Worm (Caenorhabditis elegans) whole organism, L4 larva: Measurements from ENCODE around the gene F01D5.1.

Experiments
- D1046.2 ChIP-seq: fragments of 200-800 bp; sonication (Bioruptor generic); IDR thresholded peaks from 2 replicates; pipeline ENCODE4 v1.3.6; 2022; ENCODE audit warnings: missing genetic modification characterization, missing compliant biosample characterization
- F26F4.8 ChIP-seq: fragments of 200-800 bp; sonication (Bioruptor generic); conservative IDR thresholded peaks from 2 replicates; pipeline ENCODE4 v1.3.6; 2022; ENCODE audit warnings: missing genetic modification characterization, missing compliant biosample characterization
- F37D6.2 ChIP-seq: sonication (generic microtip); optimal IDR thresholded peaks from 2 replicates; lab custom pipeline; 2016; ENCODE audit warnings: mild to moderate bottlenecking, missing genetic modification characterization, missing compliant biosample characterization
- F44E2.7 ChIP-seq: fragments of 200-800 bp; sonication (Bioruptor generic); IDR thresholded peaks from 2 replicates; pipeline ENCODE4 v2.1.2; 2022; ENCODE audit warnings: missing genetic modification characterization, missing compliant biosample characterization
- R02D3.7 ChIP-seq: fragments of 150-350 bp; sonication (generic microtip); optimal IDR thresholded peaks from 3 replicates; lab custom pipeline; 2014; ENCODE audit warnings: missing biosample characterization, missing genetic modification characterization
- T20F7.1 ChIP-seq: fragments of 200-800 bp; sonication (Bioruptor generic); optimal IDR thresholded peaks from 2 replicates; lab custom pipeline; 2018; ENCODE audit warnings: mild to moderate bottlenecking, missing genetic modification characterization, missing compliant biosample characterization
- Y5F2A.4 ChIP-seq: fragments of 200-800 bp; sonication (Bioruptor generic); optimal IDR thresholded peaks from 2 replicates; lab custom pipeline; 2018; ENCODE audit warnings: mild to moderate bottlenecking, missing genetic modification characterization, missing compliant biosample characterization
- ZK337.2 ChIP-seq: fragments of 200-800 bp; sonication (Bioruptor generic); IDR thresholded peaks from 2 replicates; pipeline ENCODE4 v1.3.6; 2022; ENCODE audit warnings: missing genetic modification reagents, missing genetic modification characterization, missing compliant biosample characterization
- aha-1 ChIP-seq: fragments of 150-350 bp; peaks from one replicate; lab custom pipeline; 2014; ENCODE audit warnings: missing biosample characterization, missing genetic modification characterization
- aly-2 ChIP-seq: sonication (generic microtip); optimal IDR thresholded peaks from 2 replicates; lab custom pipeline; 2018; ENCODE audit warnings: missing biosample characterization, missing genetic modification characterization
- ama-1 ChIP-seq: fragments of 150-350 bp; optimal IDR thresholded peaks from 2 replicates; lab custom pipeline; 2014; ENCODE audit warnings: inconsistent platforms, mixed read lengths
- attf-4 ChIP-seq: sonication (generic microtip); optimal IDR thresholded peaks from 3 replicates; lab custom pipeline; 2017; ENCODE audit warnings: missing biosample characterization, missing genetic modification characterization
- ceh-28 ChIP-seq: fragments of 150-350 bp; optimal IDR thresholded peaks from 2 replicates; lab custom pipeline; 2014; ENCODE audit warnings: missing biosample characterization, missing genetic modification reagents, missing genetic modification characterization
- ceh-44 ChIP-seq: fragments of 200-800 bp; sonication (Bioruptor generic); IDR thresholded peaks from 2 replicates; pipeline ENCODE4 v1.3.6; 2022; ENCODE audit warnings: missing genetic modification reagents, missing genetic modification characterization, missing compliant biosample characterization
- ceh-82 ChIP-seq: sonication (generic microtip); optimal IDR thresholded peaks from 2 replicates; lab custom pipeline; 2017; ENCODE audit warnings: missing biosample characterization, missing genetic modification characterization
- daf-12 ChIP-seq: fragments of 150-350 bp; optimal IDR thresholded peaks from 2 replicates; lab custom pipeline; 2014; ENCODE audit warnings: missing biosample characterization, missing genetic modification reagents, missing genetic modification characterization
- dmd-6 ChIP-seq: fragments of 200-800 bp; sonication (Bioruptor generic); IDR thresholded peaks from 2 replicates; pipeline ENCODE4 v1.3.6; 2022; ENCODE audit warnings: missing genetic modification reagents, missing genetic modification characterization, missing compliant biosample characterization
- dve-1 ChIP-seq: sonication (generic microtip); optimal IDR thresholded peaks from 2 replicates; lab custom pipeline; 2017; ENCODE audit warnings: antibody characterized with exemption, mild to moderate bottlenecking, missing genetic modification characterization, missing compliant biosample characterization; ENCODE audit not compliant: insufficient read depth
- egl-27 ChIP-seq: sonication (generic microtip); optimal IDR thresholded peaks from 3 replicates; lab custom pipeline; 2017; ENCODE audit warnings: missing biosample characterization, missing genetic modification reagents, missing genetic modification characterization
- fkh-10 ChIP-seq: fragments of 150-350 bp; optimal IDR thresholded peaks from 2 replicates; lab custom pipeline; 2014; ENCODE audit warnings: missing biosample characterization, missing genetic modification reagents, missing genetic modification characterization
- fos-1 ChIP-seq: fragments of 150-350 bp; optimal IDR thresholded peaks from 2 replicates; lab custom pipeline; 2014; ENCODE audit warnings: missing biosample characterization, missing genetic modification characterization
- gei-8 ChIP-seq: fragments of 200-800 bp; sonication (Bioruptor generic); optimal IDR thresholded peaks from 2 replicates; lab custom pipeline; 2018; ENCODE audit warnings: mild to moderate bottlenecking, missing genetic modification characterization, missing compliant biosample characterization
- hif-1 ChIP-seq, 2 experiments: sonication (generic microtip); optimal IDR thresholded peaks; 2 replicates each; lab custom pipeline; 2016 to 2017; ENCODE audit warnings: missing compliant biosample characterization in 2 of 2, missing genetic modification characterization in 2 of 2, missing genetic modification reagents in 2 of 2, missing genotype in 2 of 2, mild to moderate bottlenecking in 1 of 2
- hlh-11 ChIP-seq: fragments of 200-800 bp; sonication (Bioruptor generic); optimal IDR thresholded peaks from 2 replicates; lab custom pipeline; 2018; ENCODE audit warnings: mild to moderate bottlenecking, missing genetic modification characterization, missing compliant biosample characterization
- lin-1 ChIP-seq: fragments of 200-800 bp; sonication (Bioruptor generic); IDR thresholded peaks from 2 replicates; pipeline ENCODE4 v1.3.6; 2022; ENCODE audit warnings: missing genetic modification reagents, missing genetic modification characterization, missing compliant biosample characterization
- lin-29 ChIP-seq: fragments of 200-800 bp; sonication (Bioruptor generic); IDR thresholded peaks from 2 replicates; pipeline ENCODE4 v1.3.6; 2022; ENCODE audit warnings: missing genetic modification reagents, missing genetic modification characterization, missing compliant biosample characterization
- lin-38 ChIP-seq: fragments of 200-800 bp; sonication (Bioruptor generic); IDR thresholded peaks from 2 replicates; pipeline ENCODE4 v1.3.6; 2022; ENCODE audit warnings: missing genetic modification reagents, missing genetic modification characterization, missing compliant biosample characterization
- lin-39 ChIP-seq: fragments of 150-350 bp; optimal IDR thresholded peaks from 2 replicates; lab custom pipeline; 2014; ENCODE audit warnings: missing biosample characterization, missing genetic modification reagents, missing genetic modification characterization
- lir-3 ChIP-seq: sonication (generic microtip); optimal IDR thresholded peaks from 2 replicates; lab custom pipeline; 2016; ENCODE audit warnings: mild to moderate bottlenecking, missing genetic modification characterization, missing compliant biosample characterization
- lsy-2 ChIP-seq, 2 experiments: fragments of 150-350 bp in 1 of 2; sonication (generic microtip) in 1 of 2; optimal IDR thresholded peaks; 2 replicates each; lab custom pipeline; 2014 to 2017; ENCODE audit warnings: missing biosample characterization in 2 of 2, missing genetic modification characterization in 2 of 2
- madf-5 ChIP-seq, 2 experiments: fragments of 200-800 bp; sonication (Bioruptor generic); IDR thresholded peaks; 2 replicates each; pipeline ENCODE4 v1.3.6; 2022; ENCODE audit warnings: missing compliant biosample characterization in 2 of 2, missing genetic modification characterization in 2 of 2
- mdt-29 ChIP-seq: fragments of 200-800 bp; sonication (Bioruptor generic); IDR thresholded peaks from 2 replicates; pipeline ENCODE4 v1.3.6; 2022; ENCODE audit warnings: missing genetic modification reagents, missing genetic modification characterization, missing compliant biosample characterization
- nhr-10 ChIP-seq: fragments of 150-350 bp; optimal IDR thresholded peaks from 2 replicates; lab custom pipeline; 2014; ENCODE audit warnings: missing biosample characterization, missing genetic modification characterization
- nhr-102 ChIP-seq: sonication (generic microtip); optimal IDR thresholded peaks from 2 replicates; lab custom pipeline; 2016; ENCODE audit warnings: mild to moderate bottlenecking, missing genetic modification characterization, moderate library complexity, missing compliant biosample characterization
- nhr-11 ChIP-seq: fragments of 150-350 bp; optimal IDR thresholded peaks from 2 replicates; lab custom pipeline; 2014; ENCODE audit warnings: missing biosample characterization, missing genetic modification characterization
- nhr-25 ChIP-seq: sonication (generic microtip); optimal IDR thresholded peaks from 2 replicates; lab custom pipeline; 2017; ENCODE audit warnings: missing genetic modification characterization, mild to moderate bottlenecking, missing compliant biosample characterization, antibody characterized with exemption, moderate library complexity, borderline replicate concordance; ENCODE audit not compliant: insufficient read depth
- nhr-28 ChIP-seq: fragments of 150-350 bp; optimal IDR thresholded peaks from 2 replicates; lab custom pipeline; 2014; ENCODE audit warnings: missing biosample characterization, missing genetic modification characterization
- nhr-42 ChIP-seq: fragments of 200-800 bp; sonication (Bioruptor generic); IDR thresholded peaks from 2 replicates; pipeline ENCODE4 v1.3.6; 2022; ENCODE audit warnings: missing genetic modification characterization, missing compliant biosample characterization
- nhr-6 ChIP-seq: fragments of 150-350 bp; optimal IDR thresholded peaks from 2 replicates; lab custom pipeline; 2014; ENCODE audit warnings: missing biosample characterization, missing genetic modification characterization
- nhr-77 ChIP-seq: fragments of 150-350 bp; optimal IDR thresholded peaks from 2 replicates; lab custom pipeline; 2014; ENCODE audit warnings: missing biosample characterization, missing genetic modification characterization
- pha-4 ChIP-seq, 2 experiments: fragments of 150-350 bp in 1 of 2; fragments of 200-800 bp in 1 of 2; sonication (Bioruptor generic) in 1 of 2; IDR thresholded peaks in 1 of 2; optimal IDR thresholded peaks in 1 of 2; 2 replicates each; pipeline versions ENCODE4 v1.3.6 to Lab custom; 2014 to 2022; ENCODE audit warnings: missing genetic modification characterization in 2 of 2, missing genetic modification reagents in 2 of 2, missing biosample characterization in 1 of 2, missing compliant biosample characterization in 1 of 2
- php-3 ChIP-seq: fragments of 200-800 bp; sonication (Bioruptor generic); IDR thresholded peaks from 2 replicates; pipeline ENCODE4 v1.3.6; 2022; ENCODE audit warnings: missing genetic modification reagents, missing genetic modification characterization, missing compliant biosample characterization
- sdz-12 ChIP-seq: fragments of 200-800 bp; sonication (Bioruptor generic); optimal IDR thresholded peaks from 2 replicates; lab custom pipeline; 2018; ENCODE audit warnings: mild to moderate bottlenecking, missing genetic modification characterization, missing compliant biosample characterization
- set-16 ChIP-seq: fragments of 200-800 bp; sonication (Bioruptor generic); IDR thresholded peaks from 2 replicates; pipeline ENCODE4 v1.3.6; 2022; ENCODE audit warnings: missing genetic modification reagents, missing genetic modification characterization, missing compliant biosample characterization
- skn-1 ChIP-seq: fragments of 150-350 bp; optimal IDR thresholded peaks from 2 replicates; lab custom pipeline; 2014; ENCODE audit warnings: missing biosample characterization, missing genetic modification characterization
- spr-3 ChIP-seq: fragments of 200-800 bp; sonication (Bioruptor generic); optimal IDR thresholded peaks from 2 replicates; lab custom pipeline; 2018; ENCODE audit warnings: mild to moderate bottlenecking, missing genetic modification characterization, missing compliant biosample characterization
- tag-97 ChIP-seq: fragments of 200-800 bp; sonication (Bioruptor generic); IDR thresholded peaks from 2 replicates; pipeline ENCODE4 v1.3.6; 2022; ENCODE audit warnings: missing genetic modification characterization, missing compliant biosample characterization
- vab-7 ChIP-seq: fragments of 200-800 bp; sonication (Bioruptor generic); IDR thresholded peaks from 2 replicates; pipeline ENCODE4 v1.3.6; 2022; ENCODE audit warnings: missing genetic modification reagents, missing genetic modification characterization, missing compliant biosample characterization
- zag-1 ChIP-seq: fragments of 150-350 bp; optimal IDR thresholded peaks from 2 replicates; lab custom pipeline; 2014; ENCODE audit warnings: missing biosample characterization, missing genetic modification characterization
- zfp-3 ChIP-seq: fragments of 200-800 bp; sonication (Bioruptor generic); conservative IDR thresholded peaks from 2 replicates; pipeline ENCODE4 v1.3.6; 2022; ENCODE audit warnings: missing genetic modification reagents, missing genetic modification characterization, missing compliant biosample characterization
- zip-11 ChIP-seq: fragments of 200-800 bp; sonication (Bioruptor generic); IDR thresholded peaks from 2 replicates; pipeline ENCODE4 v1.3.6; 2022; ENCODE audit warnings: missing genetic modification characterization, missing compliant biosample characterization
- ztf-11 ChIP-seq: fragments of 150-350 bp; optimal IDR thresholded peaks from 2 replicates; lab custom pipeline; 2014; ENCODE audit warnings: missing biosample characterization, missing genetic modification characterization

Gene F01D5.1

ce11 chrII:14018192-14018591 is 20.8 kb upstream of the F01D5.1 start (continued):
- TF ChIP-seq aly-2 (no peak), lin-29 (no peak), php-3 (GFP tag; lab: Robert Waterston, UW) (peak; percentile 69; the same call in 1 of the 2 replicates), nhr-42 (GFP tag; lab: Robert Waterston, UW) (peak; percentile 89; the same call in 1 of the 2 replicates), daf-12 (no peak), hif-1 (tag; optimal IDR thresholded peaks at IDR 0.05; lab: Kevin White, UChicago) (peak; percentile 20 to 51), egl-27 (tag; lab: Kevin White, UChicago) (no peak), T20F7.1 (GFP tag; lab: Kevin White, UChicago) (no peak), vab-7 (GFP tag; lab: Robert Waterston, UW) (peak; percentile 44; the same call in 1 of the 2 replicates), Y5F2A.4 (peak; percentile 44), lin-39 (no peak), tag-97 (no peak), F37D6.2 (tag; lab: Kevin White, UChicago) (peak; percentile 7), ceh-28 (tag; lab: Kevin White, UChicago) (no peak), F26F4.8 (GFP tag; lab: Robert Waterston, UW) (no peak), nhr-11 (peak; percentile 15), zip-11 (no peak), lin-38 (peak; percentile 84), nhr-6 (peak; percentile 37), ztf-11 (tag; lab: Kevin White, UChicago) (no peak), aha-1 (tag; lab: Kevin White, UChicago) (peak; percentile 1), nhr-77 (tag; lab: Kevin White, UChicago) (peak; percentile 70), zfp-3 (GFP tag; lab: Robert Waterston, UW) (peak; percentile 64; the same call in 1 of the 2 replicates), mdt-29 (GFP tag; lab: Robert Waterston, UW) (peak; percentile 79; the same call in 1 of the 2 replicates), nhr-102 (tag; lab: Kevin White, UChicago) (peak; percentile 78), ceh-44 (GFP tag; lab: Robert Waterston, UW) (no peak), madf-5 (GFP tag; IDR thresholded peaks at IDR 0.05; lab: Robert Waterston, UW) (no peak), R02D3.7 (tag; lab: Kevin White, UChicago) (no peak), spr-3 (GFP tag; lab: Kevin White, UChicago) (peak; percentile 77), ceh-82 (tag; lab: Kevin White, UChicago) (no peak), zag-1 (tag; lab: Kevin White, UChicago) (no peak), D1046.2 (GFP tag; lab: Robert Waterston, UW) (no peak; the same call in 1 of the 2 replicates), ZK337.2 (GFP tag; lab: Robert Waterston, UW) (no peak), lsy-2 (tag; optimal IDR thresholded peaks at IDR 0.05; lab: Kevin White, UChicago) (peak in 1 of 2 experiments; percentile 80), nhr-10 (no peak), ama-1 (lab: Kevin White, UChicago) (peak; percentile 99), set-16 (GFP tag; lab: Robert Waterston, UW) (peak; percentile 53), pha-4 (GFP tag; IDR thresholded peaks at IDR 0.05; lab: Robert Waterston, UW) (peak; percentile 66), pha-4 (tag; optimal IDR thresholded peaks at IDR 0.05; lab: Kevin White, UChicago) (no peak), fos-1 (tag; lab: Kevin White, UChicago) (no peak), lin-1 (GFP tag; lab: Robert Waterston, UW) (peak; percentile 53; the same call in 1 of the 2 replicates), lir-3 (tag; lab: Kevin White, UChicago) (peak; percentile 35), fkh-10 (GFP tag; lab: Kevin White, UChicago) (no peak), dmd-6 (peak; percentile 78), hlh-11 (tag; lab: Kevin White, UChicago) (peak; percentile 84), sdz-12 (GFP tag; lab: Kevin White, UChicago) (peak; percentile 49), F44E2.7 (GFP tag; lab: Robert Waterston, UW) (no peak), gei-8 (GFP tag; lab: Kevin White, UChicago) (peak; percentile 45), dve-1 (tag; lab: Kevin White, UChicago) (peak; percentile 96), nhr-28 (tag; lab: Kevin White, UChicago) (peak; percentile 28), skn-1 (tag; lab: Kevin White, UChicago) (no peak), attf-4 (tag; lab: Kevin White, UChicago) (no peak), nhr-25 (peak; percentile 65)
